Fruit fly (Drosophila melanogaster): ENCODE measurements around the gene CG7655.

Gene CG7655

dm6 chr3R:17700488-17701130 is 18.1 kb downstream of the CG7655 start (continued):
- TF ChIP-seq pros (GFP tag; optimal IDR thresholded peaks at IDR 0.05) (peak; percentile 97), Dref (GFP tag; IDR thresholded peaks at IDR 0.05) (no peak; the same call in 1 of the 2 replicates), CG18599 (GFP tag; optimal IDR thresholded peaks at IDR 0.05) (peak; percentile 100), CG6689 (GFP tag; IDR thresholded peaks at IDR 0.05) (peak; percentile 98), Med (GFP tag) (peak; percentile 93), run (tag; optimal IDR thresholded peaks at IDR 0.05) (peak; percentile 97), CG14667 (GFP tag; IDR thresholded peaks at IDR 0.05) (peak; percentile 97), Max (GFP tag; optimal IDR thresholded peaks at IDR 0.05) (peak; percentile 93), CG12071 (GFP tag; optimal IDR thresholded peaks at IDR 0.05) (peak; percentile 90), hkb (optimal IDR thresholded peaks at IDR 0.05) (no peak), hkb (GFP tag; IDR thresholded peaks at IDR 0.05) (peak; percentile 99), lov (optimal IDR thresholded peaks at IDR 0.05) (no peak), lov (GFP tag; IDR thresholded peaks at IDR 0.05) (peak; percentile 88), crol (GFP tag; IDR thresholded peaks at IDR 0.05) (peak; percentile 99), slbo (GFP tag; IDR thresholded peaks at IDR 0.05) (peak; percentile 99), CG17612 (GFP tag; IDR thresholded peaks at IDR 0.05) (peak; percentile 94), insv (GFP tag; optimal IDR thresholded peaks at IDR 0.05) (peak in 1 of 2 experiments; percentile 84), Asciz (GFP tag; optimal IDR thresholded peaks at IDR 0.05) (peak; percentile 97), Atf-2 (GFP tag; optimal IDR thresholded peaks at IDR 0.05) (peak; percentile 52), Chrac-16 (GFP tag; optimal IDR thresholded peaks at IDR 0.05) (peak; percentile 95), CG7963 (GFP tag; IDR thresholded peaks at IDR 0.05; ENCODE audit: partially characterized antibody) (no peak), tll (GFP tag; optimal IDR thresholded peaks at IDR 0.05) (peak in 1 of 2 experiments; percentile 52), bigmax (GFP tag; optimal IDR thresholded peaks at IDR 0.05) (no peak), rib (GFP tag; IDR thresholded peaks at IDR 0.05) (peak; percentile 88), onecut (GFP tag; IDR thresholded peaks at IDR 0.05) (peak; percentile 89), Jarid2 (GFP tag; optimal IDR thresholded peaks at IDR 0.05) (peak; percentile 90), disco-r (GFP tag; optimal IDR thresholded peaks at IDR 0.05) (peak; percentile 13), CG2712 (tag; optimal IDR thresholded peaks at IDR 0.05) (peak; percentile 99), sens (GFP tag) (peak; percentile 97), wdn (GFP tag; IDR thresholded peaks at IDR 0.05) (peak; percentile 95), CrebB (tag; optimal IDR thresholded peaks at IDR 0.05) (peak; percentile 96), kni (GFP tag; optimal IDR thresholded peaks at IDR 0.05) (peak; percentile 69), CG16815 (GFP tag; optimal IDR thresholded peaks at IDR 0.05) (peak; percentile 94), CG1647 (GFP tag; optimal IDR thresholded peaks at IDR 0.05) (peak; percentile 62), CG12104 (GFP tag; optimal IDR thresholded peaks at IDR 0.05) (peak; percentile 96), Adf1 (GFP tag; IDR thresholded peaks at IDR 0.05) (peak; percentile 81), gcm (GFP tag; optimal IDR thresholded peaks at IDR 0.05) (peak; percentile 99), cg (GFP tag; optimal IDR thresholded peaks at IDR 0.05) (no peak), nerfin-2 (GFP tag; IDR thresholded peaks at IDR 0.05; ENCODE audit: partially characterized antibody) (no peak), maf-S (GFP tag; optimal IDR thresholded peaks at IDR 0.05) (peak; percentile 77), h (optimal IDR thresholded peaks at IDR 0.05) (no peak), CG5180 (GFP tag; optimal IDR thresholded peaks at IDR 0.05) (peak; percentile 98), gem (tag; optimal IDR thresholded peaks at IDR 0.05) (peak; percentile 99), CG4282 (GFP tag; optimal IDR thresholded peaks at IDR 0.05) (no peak), CG17328 (GFP tag; IDR thresholded peaks at IDR 0.05) (peak; percentile 97), CG32767 (GFP tag; IDR thresholded peaks at IDR 0.05) (peak; percentile 98), CG1233 (GFP tag; optimal IDR thresholded peaks at IDR 0.05) (peak; percentile 97), CG11723 (GFP tag; optimal IDR thresholded peaks at IDR 0.05) (peak; percentile 96), D (optimal IDR thresholded peaks at IDR 0.05) (no peak), D (GFP tag; optimal IDR thresholded peaks at IDR 0.05) (peak; percentile 98), CG17829 (tag; optimal IDR thresholded peaks at IDR 0.05) (peak; percentile 99)
